Fruit fly (Drosophila melanogaster) whole organism: ENCODE results near the gene ear.

Experiments used
- CG8478 ChIP-seq: fragments of >200 bp; optimal IDR thresholded peaks from 2 replicates; lab custom pipeline; 2018; ENCODE audit warnings: inconsistent platforms
- pan ChIP-seq: fragments of >200 bp; optimal IDR thresholded peaks from 2 replicates; lab custom pipeline; 2017

- TF ChIP-seq pan (lab: Kevin White, UChicago) (no peak), CG8478 (no peak)
Measured at dm6 chr3R:15346018-15346383, 25.4 kb downstream of the ear start, which contains the start of the genes Surf4 and CG31301.
